Worm (Caenorhabditis elegans): Measurements from ENCODE around the gene haly-1.

The haly-1 gene

ce11 chrX:10907418-10907817 lies 11.0 kb upstream of the haly-1 start:
- TF ChIP-seq elt-1 (tag; optimal IDR thresholded peaks at IDR 0.05), result no peak
- TF ChIP-seq fkh-2 (tag; optimal IDR thresholded peaks at IDR 0.05), result no peak
- no peak for TF ChIP-seq nhr-77 (tag; optimal IDR thresholded peaks at IDR 0.05)
- TF ChIP-seq aly-2 (tag; optimal IDR thresholded peaks at IDR 0.05), result no peak
- peak; percentile 63 for TF ChIP-seq egl-5 (tag; optimal IDR thresholded peaks at IDR 0.05)
- TF ChIP-seq unc-39 (tag; optimal IDR thresholded peaks at IDR 0.05), result no peak
- no peak for TF ChIP-seq ZK546.5 (tag; optimal IDR thresholded peaks at IDR 0.05)

ce11 chrX:10903416-10903815 lies 7.0 kb upstream of the haly-1 start:
- TF ChIP-seq pqm-1 (tag; optimal IDR thresholded peaks at IDR 0.05) (no peak), nhr-77 (tag; optimal IDR thresholded peaks at IDR 0.05) (no peak), elt-2 (tag; optimal IDR thresholded peaks at IDR 0.05) (peak; percentile 27), ztf-11 (tag; optimal IDR thresholded peaks at IDR 0.05) (no peak), nhr-11 (tag; optimal IDR thresholded peaks at IDR 0.05) (no peak), nhr-23 (tag; optimal IDR thresholded peaks at IDR 0.05) (peak; percentile 16)

ce11 chrX:10902723-10903322 lies 6.4 kb upstream of the haly-1 start, which contains the start of gene acbp-3:
TSS of gene acbp-3 (plus strand) at chrX:10903272.
- TF ChIP-seq lin-15B (tag; optimal IDR thresholded peaks at IDR 0.05) (no peak), nhr-28 (tag; optimal IDR thresholded peaks at IDR 0.05) (no peak), ama-1 (optimal IDR thresholded peaks at IDR 0.05) (no peak), elt-1 (tag; optimal IDR thresholded peaks at IDR 0.05) (no peak), R02D3.7 (tag; optimal IDR thresholded peaks at IDR 0.05) (no peak), nhr-23 (tag; optimal IDR thresholded peaks at IDR 0.05) (peak; percentile 84)

- TF ChIP-seq fkh-10 (GFP tag; optimal IDR thresholded peaks at IDR 0.05), result no peak
- TF ChIP-seq pha-4 (tag; optimal IDR thresholded peaks at IDR 0.05), result peak; percentile 16
- peak; percentile 31 for TF ChIP-seq jun-1 (tag; optimal IDR thresholded peaks at IDR 0.05)
- TF ChIP-seq fos-1 (tag; optimal IDR thresholded peaks at IDR 0.05), result no peak
- TF ChIP-seq elt-2 (tag; optimal IDR thresholded peaks at IDR 0.05), result peak; percentile 90
- TF ChIP-seq snpc-4 (tag; optimal IDR thresholded peaks at IDR 0.05), result no peak
- TF ChIP-seq pqm-1 (tag; optimal IDR thresholded peaks at IDR 0.05), result peak; percentile 92
These were observed 5.4 kb upstream of the haly-1 start for ce11 chrX:10901766-10902165.

ce11 chrX:10900952-10901351 lies 4.6 kb upstream of the haly-1 start:
- TF ChIP-seq nfya-1 (tag; optimal IDR thresholded peaks at IDR 0.05; ENCODE audit: insufficient read depth) (peak; percentile 66), ztf-11 (tag; optimal IDR thresholded peaks at IDR 0.05) (no peak), lin-15B (tag; optimal IDR thresholded peaks at IDR 0.05) (peak; percentile 33), ztf-4 (tag; optimal IDR thresholded peaks at IDR 0.05) (no peak), nhr-11 (tag; optimal IDR thresholded peaks at IDR 0.05) (no peak), lsy-12 (tag; optimal IDR thresholded peaks at IDR 0.05) (peak; percentile 11), elt-1 (tag; optimal IDR thresholded peaks at IDR 0.05) (no peak), elt-2 (tag; optimal IDR thresholded peaks at IDR 0.05) (no peak), fkh-2 (tag; optimal IDR thresholded peaks at IDR 0.05) (peak; percentile 40), nhr-23 (tag; optimal IDR thresholded peaks at IDR 0.05) (no peak), nhr-25 (tag; optimal IDR thresholded peaks at IDR 0.05) (no peak), nhr-28 (tag; optimal IDR thresholded peaks at IDR 0.05) (no peak), egl-27 (tag; optimal IDR thresholded peaks at IDR 0.05) (no peak), eor-1 (tag; optimal IDR thresholded peaks at IDR 0.05) (no peak), hmg-11 (tag; optimal IDR thresholded peaks at IDR 0.05) (peak; percentile 11), mdl-1 (tag; optimal IDR thresholded peaks at IDR 0.05) (peak; percentile 39), nhr-12 (tag; optimal IDR thresholded peaks at IDR 0.05) (no peak), ceh-28 (tag; optimal IDR thresholded peaks at IDR 0.05) (peak; percentile 6), lin-39 (tag; optimal IDR thresholded peaks at IDR 0.05) (peak; percentile 64), skn-1 (tag; optimal IDR thresholded peaks at IDR 0.05) (no peak), ceh-82 (tag; optimal IDR thresholded peaks at IDR 0.05) (no peak), ceh-16 (tag; optimal IDR thresholded peaks at IDR 0.05) (no peak), ZK546.5 (tag; optimal IDR thresholded peaks at IDR 0.05) (no peak), nhr-77 (tag; optimal IDR thresholded peaks at IDR 0.05) (no peak), unc-62 (GFP tag; optimal IDR thresholded peaks at IDR 0.05) (no peak), daf-12 (tag; optimal IDR thresholded peaks at IDR 0.05) (no peak), nhr-43 (tag; optimal IDR thresholded peaks at IDR 0.05; ENCODE audit: poor library complexity, severe bottlenecking) (peak; percentile 6), sea-2 (GFP tag; optimal IDR thresholded peaks at IDR 0.05) (no peak), snpc-4 (tag; optimal IDR thresholded peaks at IDR 0.05) (peak; percentile 28), fos-1 (tag; optimal IDR thresholded peaks at IDR 0.05) (no peak), fkh-10 (GFP tag; optimal IDR thresholded peaks at IDR 0.05) (peak; percentile 48), unc-39 (tag; optimal IDR thresholded peaks at IDR 0.05) (no peak), egl-5 (tag; optimal IDR thresholded peaks at IDR 0.05) (peak; percentile 81), nhr-237 (tag; optimal IDR thresholded peaks at IDR 0.05) (no peak), nhr-76 (tag; optimal IDR thresholded peaks at IDR 0.05) (no peak), elt-3 (tag; optimal IDR thresholded peaks at IDR 0.05) (no peak), aly-2 (tag; optimal IDR thresholded peaks at IDR 0.05) (no peak), jun-1 (tag; optimal IDR thresholded peaks at IDR 0.05) (no peak), mml-1 (tag; optimal IDR thresholded peaks at IDR 0.05) (no peak)

Data from whole organism, L3 larva.